Worm (Caenorhabditis elegans): ENCODE data around the gene M60.4.

The M60.4 gene

DNA sequence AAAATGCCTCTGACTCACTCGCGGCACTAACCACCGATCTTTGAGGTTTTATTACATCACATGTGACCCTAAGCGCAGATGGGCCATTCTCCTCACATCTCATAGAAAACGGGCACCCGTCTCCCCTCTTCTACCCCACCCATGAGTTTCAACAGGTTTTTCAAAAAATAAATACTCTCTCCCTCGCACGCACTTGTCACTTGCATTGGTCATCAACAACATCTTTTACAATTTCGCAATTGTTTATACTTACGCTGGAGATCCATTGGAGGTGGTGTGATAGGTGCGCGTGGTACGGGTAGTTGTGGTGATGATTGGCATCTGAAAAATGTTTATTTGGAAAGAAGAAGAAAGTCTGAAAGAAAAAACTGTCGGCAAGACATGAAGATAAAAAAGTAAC, at the start of gene M60.4:
M60.4 (minus strand) TSS at position 321 of the 400 bp plus-strand sequence.
- peak; percentile 43 for TF ChIP-seq ceh-18 (tag; optimal IDR thresholded peaks at IDR 0.05)
- TF ChIP-seq ets-4 (tag; optimal IDR thresholded peaks at IDR 0.05): no peak
- peak; percentile 49 for TF ChIP-seq hlh-30 (tag; optimal IDR thresholded peaks at IDR 0.05; ENCODE audit: insufficient read depth)
- no peak for TF ChIP-seq K02D7.2 (tag; optimal IDR thresholded peaks at IDR 0.05)
- no peak for TF ChIP-seq ceh-48 (tag; optimal IDR thresholded peaks at IDR 0.05)
- peak; percentile 26 for TF ChIP-seq tbx-2 (tag; optimal IDR thresholded peaks at IDR 0.05)
- TF ChIP-seq odd-2 (tag; optimal IDR thresholded peaks at IDR 0.05): no peak
- TF ChIP-seq unc-55 (GFP tag; optimal IDR thresholded peaks at IDR 0.05): peak; percentile 37
- TF ChIP-seq rnt-1 (tag; optimal IDR thresholded peaks at IDR 0.05): no peak
- no peak for TF ChIP-seq pros-1 (tag; optimal IDR thresholded peaks at IDR 0.05)
- TF ChIP-seq ama-1 (optimal IDR thresholded peaks at IDR 0.05): no peak

DNA sequence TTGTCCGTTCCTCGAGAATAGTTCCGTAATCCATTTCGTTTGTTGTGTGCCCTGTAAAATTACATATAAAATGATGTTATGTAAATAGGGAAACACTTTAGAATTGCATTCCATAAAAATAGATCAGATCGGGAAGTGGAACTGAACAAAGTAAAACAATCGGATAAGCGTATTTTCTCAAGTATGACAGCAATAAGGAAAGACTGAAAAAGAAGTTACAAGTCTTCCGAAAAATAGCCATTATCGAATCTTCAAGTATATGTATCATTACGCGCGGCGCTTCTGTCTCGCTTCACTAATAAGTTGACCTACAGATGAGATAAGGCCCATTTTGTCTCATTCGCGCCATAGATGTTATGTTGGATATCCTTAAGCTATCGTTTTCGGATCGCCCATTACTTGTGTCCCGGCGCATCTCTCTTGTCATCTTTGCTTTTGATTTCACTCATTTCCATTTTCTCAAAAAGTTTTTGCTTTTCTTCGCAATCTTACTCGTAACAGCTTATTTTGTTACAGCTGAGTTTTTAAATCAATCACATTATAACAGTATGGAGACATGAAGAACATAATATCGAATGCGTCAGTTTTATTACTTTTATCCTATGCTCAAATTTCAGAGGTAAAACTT, 49.2 kb upstream of the M60.4 start, which contains the start of the genes fis-2 and F13B9.2:
fis-2 (minus strand) TSS at position 51 of the 628 bp plus-strand sequence.
F13B9.2 (plus strand) TSS at position 515 of the 628 bp plus-strand sequence.
- TF ChIP-seq rnt-1 (tag; optimal IDR thresholded peaks at IDR 0.05) (no peak), ahr-1 (tag; optimal IDR thresholded peaks at IDR 0.05) (no peak), ceh-19 (GFP tag; optimal IDR thresholded peaks at IDR 0.05) (no peak), ama-1 (optimal IDR thresholded peaks at IDR 0.05) (no peak), zip-5 (tag; optimal IDR thresholded peaks at IDR 0.05) (no peak), tbx-2 (tag; optimal IDR thresholded peaks at IDR 0.05) (no peak), ceh-9 (tag; optimal IDR thresholded peaks at IDR 0.05) (no peak), lim-6 (tag; optimal IDR thresholded peaks at IDR 0.05) (no peak), ceh-14 (tag; optimal IDR thresholded peaks at IDR 0.05) (no peak), nhr-11 (tag; optimal IDR thresholded peaks at IDR 0.05) (no peak), hlh-15 (tag; optimal IDR thresholded peaks at IDR 0.05) (no peak), dve-1 (tag; optimal IDR thresholded peaks at IDR 0.05) (no peak), F13H6.1 (tag; optimal IDR thresholded peaks at IDR 0.05) (no peak), pag-3 (tag; optimal IDR thresholded peaks at IDR 0.05; ENCODE audit: borderline replicate concordance) (no peak), ceh-24 (tag; optimal IDR thresholded peaks at IDR 0.05) (no peak), ceh-18 (tag; optimal IDR thresholded peaks at IDR 0.05) (no peak), fax-1 (tag; optimal IDR thresholded peaks at IDR 0.05) (no peak), tbx-7 (tag; optimal IDR thresholded peaks at IDR 0.05) (no peak), ceh-34 (tag; optimal IDR thresholded peaks at IDR 0.05) (no peak)

DNA sequence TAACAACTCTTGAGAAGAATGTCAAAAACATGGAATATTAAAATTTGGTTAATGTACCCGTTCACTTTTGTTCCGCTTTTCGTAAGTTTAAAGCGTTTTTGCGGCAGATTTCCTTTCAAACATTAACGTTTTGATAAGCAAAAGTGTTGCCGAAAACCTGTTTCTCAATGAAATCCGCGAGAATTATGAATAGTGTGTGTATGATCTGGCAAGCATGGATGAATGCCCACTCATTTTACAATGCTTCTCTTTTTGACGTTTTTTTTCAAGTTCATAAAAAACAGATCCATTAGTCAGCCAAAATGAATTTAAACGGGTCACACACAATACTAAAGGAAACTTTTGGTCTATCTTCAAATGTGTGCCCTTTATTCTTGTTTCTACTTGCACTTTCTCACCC, 47.9 kb upstream of the M60.4 start:
- TF ChIP-seq ets-4 (tag; optimal IDR thresholded peaks at IDR 0.05): no peak
- TF ChIP-seq hlh-15 (tag; optimal IDR thresholded peaks at IDR 0.05): no peak
- TF ChIP-seq K09A11.1 (tag; optimal IDR thresholded peaks at IDR 0.05; ENCODE audit: insufficient read depth): no peak
- TF ChIP-seq elt-4 (tag; optimal IDR thresholded peaks at IDR 0.05): no peak
- TF ChIP-seq C38D4.7 (GFP tag; optimal IDR thresholded peaks at IDR 0.05): no peak
- no peak for TF ChIP-seq ref-2 (tag; optimal IDR thresholded peaks at IDR 0.05)
- TF ChIP-seq ceh-6 (GFP tag; optimal IDR thresholded peaks at IDR 0.05): no peak
- TF ChIP-seq sdc-2 (tag; optimal IDR thresholded peaks at IDR 0.05): no peak
- TF ChIP-seq pha-4 (tag; optimal IDR thresholded peaks at IDR 0.05): no peak
- no peak for TF ChIP-seq ama-1 (optimal IDR thresholded peaks at IDR 0.05)
- TF ChIP-seq Y22D7AL.16 (tag; optimal IDR thresholded peaks at IDR 0.05): no peak
- TF ChIP-seq ahr-1 (tag; optimal IDR thresholded peaks at IDR 0.05): no peak

DNA sequence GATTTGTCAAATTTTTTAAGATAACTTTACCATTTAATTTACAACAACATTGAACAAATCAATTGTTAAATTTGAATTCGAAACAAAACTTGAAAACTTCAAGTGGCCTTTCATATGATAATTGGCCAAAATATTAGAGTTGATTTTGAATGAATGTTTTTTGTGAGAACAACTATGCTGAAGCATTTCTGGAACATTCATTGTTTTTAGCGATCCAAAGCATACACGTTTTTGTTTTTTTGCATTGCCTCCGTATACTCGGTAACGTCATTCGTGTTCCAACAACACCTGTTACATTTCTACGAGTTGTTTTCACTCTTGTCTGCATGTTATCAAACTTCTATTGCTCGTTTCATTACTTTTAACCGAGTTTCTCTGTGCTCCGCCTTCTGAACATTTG, 40.9 kb upstream of the M60.4 start:
- TF ChIP-seq sox-2 (GFP tag; IDR thresholded peaks at IDR 0.05) (no peak), hlh-13 (GFP tag; optimal IDR thresholded peaks at IDR 0.05) (no peak), ceh-48 (tag; optimal IDR thresholded peaks at IDR 0.05) (no peak), nhr-232 (tag; optimal IDR thresholded peaks at IDR 0.05) (no peak), hlh-6 (tag; optimal IDR thresholded peaks at IDR 0.05) (no peak), gmeb-2 (tag; optimal IDR thresholded peaks at IDR 0.05) (no peak), C38D4.7 (GFP tag; optimal IDR thresholded peaks at IDR 0.05) (no peak), tbx-2 (tag; optimal IDR thresholded peaks at IDR 0.05) (no peak), fkh-10 (GFP tag; optimal IDR thresholded peaks at IDR 0.05) (no peak), ceh-30 (tag; optimal IDR thresholded peaks at IDR 0.05) (no peak), lin-11 (tag; optimal IDR thresholded peaks at IDR 0.05) (no peak), lim-6 (tag; optimal IDR thresholded peaks at IDR 0.05) (no peak), fax-1 (tag; optimal IDR thresholded peaks at IDR 0.05) (no peak), odd-2 (tag; optimal IDR thresholded peaks at IDR 0.05) (no peak), C08G9.2 (tag; optimal IDR thresholded peaks at IDR 0.05) (no peak), ztf-16 (tag; optimal IDR thresholded peaks at IDR 0.05) (no peak), pros-1 (tag; optimal IDR thresholded peaks at IDR 0.05) (no peak)
